Fruit fly (Drosophila melanogaster) whole organism, embryonic: Measurements from ENCODE around the gene slmo.

ENCODE experiments used
- Atf6 ChIP-seq: fragments of 200-800 bp; sonication (Bioruptor generic); IDR thresholded peaks from 2 replicates; pipeline ENCODE4 v1.3.6; 2022; ENCODE audit warnings: missing biosample characterization, missing genetic modification characterization
- Blimp-1 ChIP-seq: fragments of 200-800 bp; sonication (Bioruptor generic); optimal IDR thresholded peaks from 3 replicates; lab custom pipeline; 2018; ENCODE audit warnings: missing biosample characterization, missing genetic modification characterization, mild to moderate bottlenecking, moderate library complexity, missing genetic modification reagents
- CG1024 ChIP-seq: fragments of 200-800 bp; sonication (Bioruptor generic); IDR thresholded peaks from 2 replicates; pipeline ENCODE4 v1.3.6; 2022; ENCODE audit warnings: missing biosample characterization, missing genetic modification characterization
- CG13287 ChIP-seq: fragments of 200-800 bp; sonication (Bioruptor generic); IDR thresholded peaks from 2 replicates; pipeline ENCODE4 v1.3.6; 2022; ENCODE audit warnings: missing biosample characterization, missing genetic modification characterization; ENCODE audit not compliant: partially characterized antibody
- CG14860 ChIP-seq: fragments of 200-800 bp; sonication (Bioruptor generic); IDR thresholded peaks from 3 replicates; pipeline ENCODE4 v1.3.6; 2022; ENCODE audit warnings: missing biosample characterization, missing genetic modification characterization; ENCODE audit not compliant: partially characterized antibody
- CG1792 ChIP-seq: fragments of 200-800 bp; sonication (Bioruptor generic); optimal IDR thresholded peaks from 2 replicates; lab custom pipeline; 2016; ENCODE audit warnings: missing biosample characterization, missing genetic modification characterization
- CG2202 ChIP-seq: fragments of 200-800 bp; sonication (Bioruptor generic); optimal IDR thresholded peaks from 2 replicates; lab custom pipeline; 2018; ENCODE audit warnings: missing biosample characterization, mild to moderate bottlenecking, missing genetic modification characterization
- CG30431 ChIP-seq: fragments of 200-800 bp; sonication (Bioruptor generic); optimal IDR thresholded peaks from 2 replicates; lab custom pipeline; 2017; ENCODE audit warnings: missing biosample characterization, missing genetic modification characterization
- CG31224 ChIP-seq: fragments of 200-800 bp; sonication (Bioruptor generic); IDR thresholded peaks from 2 replicates; pipeline ENCODE4 v1.3.6; 2022; ENCODE audit warnings: missing biosample characterization, missing genetic modification characterization
- CG31388 ChIP-seq: fragments of 200-800 bp; sonication (Bioruptor generic); optimal IDR thresholded peaks from 2 replicates; lab custom pipeline; 2016; ENCODE audit warnings: missing biosample characterization, missing genetic modification characterization
- CG34224 ChIP-seq: fragments of 200-800 bp; sonication (Bioruptor generic); IDR thresholded peaks from 3 replicates; pipeline ENCODE4 v1.3.6; 2022; ENCODE audit warnings: missing biosample characterization, missing genetic modification characterization; ENCODE audit not compliant: partially characterized antibody
- CG3995 ChIP-seq: fragments of 200-800 bp; sonication (Bioruptor generic); optimal IDR thresholded peaks from 3 replicates; lab custom pipeline; 2016; ENCODE audit warnings: missing biosample characterization, missing genetic modification characterization
- CG43689 ChIP-seq: fragments of 200-800 bp; sonication (Bioruptor generic); IDR thresholded peaks from 2 replicates; pipeline ENCODE4 v1.3.6; 2022; ENCODE audit warnings: missing biosample characterization, missing genetic modification characterization
- CG4424 ChIP-seq: fragments of 200-800 bp; sonication (Bioruptor generic); optimal IDR thresholded peaks from 3 replicates; lab custom pipeline; 2016; ENCODE audit warnings: missing biosample characterization, missing genetic modification characterization
- CG6272 ChIP-seq: fragments of 200-800 bp; sonication (Bioruptor generic); IDR thresholded peaks from 2 replicates; pipeline ENCODE4 v1.3.6; 2022; ENCODE audit warnings: missing biosample characterization, missing genetic modification characterization
- CG6854 ChIP-seq: fragments of 200-800 bp; sonication (Bioruptor generic); optimal IDR thresholded peaks from 3 replicates; lab custom pipeline; 2017; ENCODE audit warnings: missing biosample characterization, mild to moderate bottlenecking, missing genetic modification characterization
- CG7786 ChIP-seq: fragments of 200-800 bp; sonication (Bioruptor generic); optimal IDR thresholded peaks from 2 replicates; lab custom pipeline; 2016; ENCODE audit warnings: missing biosample characterization, missing genetic modification characterization
- CG7963 ChIP-seq: fragments of 200-800 bp; sonication (Bioruptor generic); IDR thresholded peaks from 3 replicates; pipeline ENCODE4 v1.3.6; 2022; ENCODE audit warnings: missing biosample characterization, missing genetic modification characterization; ENCODE audit not compliant: partially characterized antibody
- CG7987 ChIP-seq: fragments of 200-800 bp; sonication (Bioruptor generic); optimal IDR thresholded peaks from 2 replicates; lab custom pipeline; 2018; ENCODE audit warnings: missing biosample characterization, mild to moderate bottlenecking, missing genetic modification characterization, moderate library complexity
- CG8924 ChIP-seq: fragments of 200-800 bp; optimal IDR thresholded peaks from 3 replicates; lab custom pipeline; 2019; ENCODE audit warnings: missing biosample characterization, mild to moderate bottlenecking, missing genetic modification characterization, moderate library complexity
- CG9797 ChIP-seq: fragments of 200-800 bp; sonication (Bioruptor generic); optimal IDR thresholded peaks from 3 replicates; lab custom pipeline; 2018; ENCODE audit warnings: missing biosample characterization, mild to moderate bottlenecking, missing genetic modification characterization
- Camta ChIP-seq: fragments of 200-800 bp; sonication (Bioruptor generic); optimal IDR thresholded peaks from 2 replicates; lab custom pipeline; 2016; ENCODE audit warnings: missing biosample characterization, missing genetic modification characterization
- Dp ChIP-seq: fragments of 200-800 bp; sonication (Bioruptor generic); optimal IDR thresholded peaks from 2 replicates; lab custom pipeline; 2018; ENCODE audit warnings: missing biosample characterization, mild to moderate bottlenecking, missing genetic modification characterization, moderate library complexity
- E2f1 ChIP-seq: fragments of 200-800 bp; sonication (Bioruptor generic); IDR thresholded peaks from 2 replicates; pipeline ENCODE4 v1.3.6; 2022; ENCODE audit warnings: missing biosample characterization, missing genetic modification characterization
- HLHmδ ChIP-seq: fragments of 200-800 bp; sonication (Bioruptor generic); optimal IDR thresholded peaks from 2 replicates; lab custom pipeline; 2018; ENCODE audit warnings: missing biosample characterization, mild to moderate bottlenecking, missing genetic modification characterization, moderate library complexity
- Hand ChIP-seq: fragments of 200-800 bp; sonication (Bioruptor generic); optimal IDR thresholded peaks from 2 replicates; lab custom pipeline; 2017; ENCODE audit warnings: mild to moderate bottlenecking, missing biosample characterization, missing genetic modification reagents, missing genetic modification characterization
- Hmx ChIP-seq: fragments of 200-800 bp; sonication (Bioruptor generic); optimal IDR thresholded peaks from 2 replicates; lab custom pipeline; 2016; ENCODE audit warnings: missing biosample characterization, missing genetic modification characterization
- Lpt ChIP-seq: fragments of >200 bp; optimal IDR thresholded peaks from 2 replicates; lab custom pipeline; 2018; ENCODE audit warnings: missing biosample characterization, missing genetic modification characterization
- Mad ChIP-seq: fragments of 200-800 bp; sonication (Bioruptor generic); optimal IDR thresholded peaks from 2 replicates; lab custom pipeline; 2016; ENCODE audit warnings: missing biosample characterization, missing genetic modification characterization
- Meics ChIP-seq: fragments of 200-800 bp; sonication (Bioruptor generic); optimal IDR thresholded peaks from 2 replicates; lab custom pipeline; 2017; ENCODE audit warnings: missing biosample characterization, mild to moderate bottlenecking, missing genetic modification characterization
- Mrtf ChIP-seq: fragments of 200-800 bp; sonication (Bioruptor generic); IDR thresholded peaks from 3 replicates; pipeline ENCODE4 v1.3.6; 2022; ENCODE audit warnings: missing biosample characterization, missing genetic modification characterization
- Nf-YB ChIP-seq: fragments of 200-800 bp; sonication (Bioruptor generic); optimal IDR thresholded peaks from 3 replicates; lab custom pipeline; 2019; ENCODE audit warnings: missing biosample characterization, mild to moderate bottlenecking, missing genetic modification characterization, moderate library complexity
- NfI ChIP-seq: fragments of 200-800 bp; sonication (Bioruptor generic); optimal IDR thresholded peaks from 3 replicates; lab custom pipeline; 2018; ENCODE audit warnings: missing biosample characterization, mild to moderate bottlenecking, missing genetic modification characterization, moderate library complexity
- Rx ChIP-seq: fragments of 200-800 bp; sonication (Bioruptor generic); IDR thresholded peaks from 2 replicates; pipeline ENCODE4 v1.3.6; 2022; ENCODE audit warnings: missing biosample characterization, missing genetic modification characterization
- Sin3A ChIP-seq: fragments of >200 bp; optimal IDR thresholded peaks from 2 replicates; lab custom pipeline; 2018
- Vsx1 ChIP-seq: fragments of 200-800 bp; sonication (Bioruptor generic); optimal IDR thresholded peaks from 2 replicates; lab custom pipeline; 2017; ENCODE audit warnings: missing biosample characterization, mild to moderate bottlenecking, missing genetic modification characterization, missing genetic modification reagents
- ab ChIP-seq: fragments of 200-800 bp; sonication (Bioruptor generic); optimal IDR thresholded peaks from 2 replicates; lab custom pipeline; 2016; ENCODE audit warnings: missing biosample characterization, missing genetic modification characterization
- abd-A ChIP-seq: fragments of 200-800 bp; sonication (Bioruptor generic); optimal IDR thresholded peaks from 3 replicates; lab custom pipeline; 2019; ENCODE audit warnings: missing biosample characterization, mild to moderate bottlenecking, missing genetic modification characterization, moderate library complexity
- chif ChIP-seq, 2 experiments: fragments of 200-800 bp; sonication (Bioruptor generic); optimal IDR thresholded peaks; 3 replicates each; lab custom pipeline; 2016; ENCODE audit warnings: missing biosample characterization in 2 of 2, missing genetic modification characterization in 2 of 2
- chn ChIP-seq: fragments of 200-800 bp; sonication (Bioruptor generic); optimal IDR thresholded peaks from 2 replicates; lab custom pipeline; 2016; ENCODE audit warnings: missing biosample characterization, missing genetic modification characterization
- fd3F ChIP-seq: fragments of 200-800 bp; sonication (Bioruptor generic); optimal IDR thresholded peaks from 2 replicates; lab custom pipeline; 2018; ENCODE audit warnings: missing biosample characterization, mild to moderate bottlenecking, missing genetic modification characterization, moderate library complexity
- kay ChIP-seq: fragments of 200-800 bp; sonication (Bioruptor generic); optimal IDR thresholded peaks from 2 replicates; lab custom pipeline; 2016; ENCODE audit warnings: missing biosample characterization, missing genetic modification characterization
- lab ChIP-seq: fragments of 200-800 bp; sonication (Bioruptor generic); optimal IDR thresholded peaks from 3 replicates; lab custom pipeline; 2017; ENCODE audit warnings: missing biosample characterization, missing genetic modification characterization, mild to moderate bottlenecking, moderate library complexity, missing genetic modification reagents
- maf-S ChIP-seq: fragments of 200-800 bp; sonication (Bioruptor generic); optimal IDR thresholded peaks from 2 replicates; lab custom pipeline; 2016; ENCODE audit warnings: missing biosample characterization, missing genetic modification characterization
- peb ChIP-seq: fragments of 200-800 bp; sonication (Bioruptor generic); IDR thresholded peaks from 2 replicates; pipeline ENCODE4 v1.3.6; 2022; ENCODE audit warnings: missing biosample characterization, missing genetic modification characterization
- sc ChIP-seq, 3 experiments: fragments of >200 bp in 2 of 3; fragments of 200-800 bp in 1 of 3; sonication (Bioruptor generic) in 1 of 3; optimal IDR thresholded peaks; 2 replicates in 2 of 3; 3 replicates in 1 of 3; lab custom pipeline; 2017; ENCODE audit warnings: mild to moderate bottlenecking in 1 of 3, missing biosample characterization in 1 of 3, missing genetic modification characterization in 1 of 3, missing genetic modification reagents in 1 of 3
- sob ChIP-seq: fragments of 200-800 bp; sonication (Bioruptor generic); IDR thresholded peaks from 2 replicates; pipeline ENCODE4 v1.3.6; 2022; ENCODE audit warnings: missing biosample characterization, missing genetic modification characterization
- tap ChIP-seq: fragments of 200-800 bp; optimal IDR thresholded peaks from 3 replicates; lab custom pipeline; 2019; ENCODE audit warnings: missing biosample characterization, mild to moderate bottlenecking, missing genetic modification characterization, moderate library complexity
- twi ChIP-seq: fragments of 200-800 bp; optimal IDR thresholded peaks from 2 replicates; lab custom pipeline; 2019; ENCODE audit warnings: missing biosample characterization, mild to moderate bottlenecking, missing genetic modification characterization, moderate library complexity
- vfl ChIP-seq: fragments of 200-800 bp; sonication (Bioruptor generic); optimal IDR thresholded peaks from 2 replicates; lab custom pipeline; 2016; ENCODE audit warnings: missing biosample characterization, missing genetic modification characterization
- wdn ChIP-seq: fragments of 200-800 bp; sonication (Bioruptor generic); IDR thresholded peaks from 2 replicates; pipeline ENCODE4 v1.3.6; 2022; ENCODE audit warnings: missing biosample characterization, missing genetic modification characterization

Gene slmo

DNA sequence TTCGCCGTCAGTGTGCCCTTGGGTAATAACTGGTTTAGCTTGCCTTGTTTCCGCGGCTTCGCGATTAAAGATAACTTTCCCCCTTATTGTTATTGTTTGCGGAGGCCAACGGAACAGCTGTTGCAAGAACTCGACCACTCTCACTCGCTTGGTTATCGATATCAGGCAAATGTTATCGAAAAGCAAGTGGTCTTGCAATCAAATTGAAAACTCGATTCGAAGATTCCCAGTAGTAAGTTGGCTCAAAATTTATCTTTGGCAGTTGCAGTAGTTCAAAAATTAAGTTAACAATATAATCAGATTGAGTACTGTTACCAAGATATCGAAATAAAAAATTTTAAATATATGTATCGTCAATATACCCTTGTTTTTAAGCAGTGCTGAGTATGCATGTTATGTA lies 17.3 kb upstream of the slmo start, which contains the start of the genes Fbw5 and CG9147 (continued):
- TF ChIP-seq Vsx1: peak; percentile 98
- TF ChIP-seq Camta: peak; percentile 100
- TF ChIP-seq HLHmδ (GFP tag; lab: Kevin White, UChicago): peak; percentile 39
- peak; percentile 98 for TF ChIP-seq CG4424
- no peak for TF ChIP-seq Lpt (GFP tag; lab: Kevin White, UChicago)
- TF ChIP-seq CG2202 (tag; lab: Kevin White, UChicago): peak; percentile 99
- TF ChIP-seq sc (optimal IDR thresholded peaks at IDR 0.05; lab: Kevin White, UChicago): no peak
- peak; percentile 99 for TF ChIP-seq sc (GFP tag; optimal IDR thresholded peaks at IDR 0.05; lab: Kevin White, UChicago)
- peak; percentile 98 for TF ChIP-seq CG1024 (GFP tag; lab: Robert Waterston, UW)
- TF ChIP-seq fd3F (GFP tag; lab: Kevin White, UChicago): peak; percentile 100
- peak; percentile 99 for TF ChIP-seq lab (GFP tag; lab: Kevin White, UChicago)
- peak; percentile 99 for TF ChIP-seq tap (tag; lab: Kevin White, UChicago)
- peak; percentile 99 for TF ChIP-seq CG6272 (GFP tag; lab: Robert Waterston, UW)
- peak; percentile 99 for TF ChIP-seq Meics (GFP tag; lab: Kevin White, UChicago)
- TF ChIP-seq CG9797 (GFP tag; lab: Kevin White, UChicago): peak; percentile 56
- TF ChIP-seq CG31224: peak; percentile 96
- peak; percentile 98 for TF ChIP-seq twi (tag; lab: Kevin White, UChicago)
- peak; percentile 99 for TF ChIP-seq CG43689 (GFP tag; lab: Robert Waterston, UW)
- TF ChIP-seq CG3995 (GFP tag; lab: Kevin White, UChicago): peak; percentile 86
- TF ChIP-seq CG34224 (GFP tag; lab: Robert Waterston, UW): peak; percentile 78
- TF ChIP-seq chn (GFP tag; lab: Kevin White, UChicago): peak; percentile 100
- TF ChIP-seq CG31388: peak; percentile 99
- peak; percentile 67 for TF ChIP-seq CG14860 (GFP tag; lab: Robert Waterston, UW)
- peak; percentile 99 for TF ChIP-seq maf-S (GFP tag; lab: Kevin White, UChicago)
- peak; percentile 99 for TF ChIP-seq Mad (GFP tag; lab: Kevin White, UChicago)
- no peak for TF ChIP-seq abd-A (tag; lab: Kevin White, UChicago)
- peak; percentile 99 for TF ChIP-seq Blimp-1 (GFP tag; lab: Kevin White, UChicago)
- TF ChIP-seq peb: peak; percentile 99
- TF ChIP-seq Nf-YB (GFP tag; lab: Kevin White, UChicago): peak; percentile 93
- peak; percentile 99 for TF ChIP-seq CG7786 (GFP tag; lab: Kevin White, UChicago)
- peak; percentile 98 for TF ChIP-seq Hmx (GFP tag; lab: Kevin White, UChicago)
- peak; percentile 100 for TF ChIP-seq sob (GFP tag; lab: Robert Waterston, UW)
- TF ChIP-seq CG7987 (GFP tag; lab: Kevin White, UChicago): peak; percentile 98
- TF ChIP-seq chif (GFP tag; optimal IDR thresholded peaks at IDR 0.05; lab: Kevin White, UChicago): peak; percentile 99 to 100
- peak; percentile 99 for TF ChIP-seq vfl (GFP tag; lab: Kevin White, UChicago)
- TF ChIP-seq ab (GFP tag; lab: Kevin White, UChicago): peak; percentile 97
- peak; percentile 62 for TF ChIP-seq Dp (GFP tag; lab: Kevin White, UChicago)
- peak; percentile 100 for TF ChIP-seq CG8924 (tag; lab: Kevin White, UChicago)
- TF ChIP-seq CG7963 (GFP tag; lab: Robert Waterston, UW): peak; percentile 52; the same call in 1 of the 3 replicates
- TF ChIP-seq NfI (GFP tag; lab: Kevin White, UChicago): peak; percentile 100
- TF ChIP-seq kay: peak; percentile 99
- TF ChIP-seq Hand (GFP tag; lab: Kevin White, UChicago): peak; percentile 99
- peak; percentile 99 for TF ChIP-seq E2f1
- peak; percentile 99 for TF ChIP-seq CG1792 (GFP tag; lab: Kevin White, UChicago)
- peak; percentile 81 for TF ChIP-seq CG13287 (GFP tag; lab: Robert Waterston, UW)
- TF ChIP-seq Atf6 (GFP tag; lab: Robert Waterston, UW): peak; percentile 100
- TF ChIP-seq Mrtf (GFP tag; lab: Robert Waterston, UW): peak; percentile 99
- TF ChIP-seq CG6854 (GFP tag; lab: Kevin White, UChicago): peak; percentile 98
- TF ChIP-seq wdn (GFP tag; lab: Robert Waterston, UW): peak; percentile 99
- peak; percentile 99 for TF ChIP-seq Rx (GFP tag; lab: Robert Waterston, UW)
- peak; percentile 99 for TF ChIP-seq CG30431
- TF ChIP-seq Sin3A (lab: Kevin White, UChicago): no peak
